Worm (Caenorhabditis elegans) whole organism, mixed stage, embryonic: ENCODE data around the gene E03H12.4.
"Not testable (repeated sequence)": the region's sequence is repeated elsewhere in the genome, so short reads cannot be mapped to it uniquely, and the experiment has no call there.

Source experiments
- blmp-1 ChIP-seq: fragments of 150-350 bp; optimal IDR thresholded peaks from 2 replicates; lab custom pipeline; 2014; ENCODE audit warnings: missing biosample characterization, missing genetic modification characterization
- ceh-39 ChIP-seq: fragments of 150-350 bp; optimal IDR thresholded peaks from 2 replicates; lab custom pipeline; 2014; ENCODE audit warnings: missing biosample characterization, missing genetic modification characterization
- ceh-43 ChIP-seq: fragments of 200-800 bp; sonication (Bioruptor generic); optimal IDR thresholded peaks from 2 replicates; lab custom pipeline; 2018; ENCODE audit warnings: mild to moderate bottlenecking, missing genetic modification characterization, moderate library complexity, missing compliant biosample characterization
- ces-1 ChIP-seq: fragments of 150-350 bp; optimal IDR thresholded peaks from 2 replicates; lab custom pipeline; 2014; ENCODE audit warnings: missing biosample characterization, missing genetic modification reagents, missing genetic modification characterization
- cnd-1 ChIP-seq: fragments of 200-800 bp; sonication (Bioruptor generic); optimal IDR thresholded peaks from 2 replicates; lab custom pipeline; 2018; ENCODE audit warnings: mild to moderate bottlenecking, missing genetic modification characterization, missing compliant biosample characterization
- drap-1 ChIP-seq: fragments of 200-800 bp; sonication (Bioruptor generic); optimal IDR thresholded peaks from 3 replicates; lab custom pipeline; 2018; ENCODE audit warnings: mild to moderate bottlenecking, missing genetic modification characterization, missing compliant biosample characterization
- elt-1 ChIP-seq: sonication (generic microtip); optimal IDR thresholded peaks from 2 replicates; lab custom pipeline; 2017; ENCODE audit warnings: missing genetic modification characterization, mild to moderate bottlenecking, missing compliant biosample characterization, antibody characterized with exemption, moderate library complexity, borderline replicate concordance; ENCODE audit not compliant: insufficient read depth
- elt-3 ChIP-seq: fragments of 150-350 bp; optimal IDR thresholded peaks from 2 replicates; lab custom pipeline; 2014; ENCODE audit warnings: missing biosample characterization, missing genetic modification characterization
- flh-1 ChIP-seq: fragments of 200-800 bp; sonication (Bioruptor generic); optimal IDR thresholded peaks from 2 replicates; lab custom pipeline; 2018; ENCODE audit warnings: mild to moderate bottlenecking, missing genetic modification characterization, moderate library complexity, missing compliant biosample characterization
- ham-2 ChIP-seq: fragments of 200-800 bp; sonication (Bioruptor generic); optimal IDR thresholded peaks from 2 replicates; lab custom pipeline; 2018; ENCODE audit warnings: mild to moderate bottlenecking, missing genetic modification characterization, missing compliant biosample characterization
- hlh-1 ChIP-seq: fragments of 150-350 bp; optimal IDR thresholded peaks from 2 replicates; lab custom pipeline; 2014; ENCODE audit warnings: missing biosample characterization, missing genetic modification reagents, missing genetic modification characterization
- lsy-2 ChIP-seq: fragments of 150-350 bp; optimal IDR thresholded peaks from 2 replicates; lab custom pipeline; 2014; ENCODE audit warnings: missing biosample characterization, missing genetic modification characterization
- mab-5 ChIP-seq: fragments of 150-350 bp; optimal IDR thresholded peaks from 2 replicates; lab custom pipeline; 2014; ENCODE audit warnings: missing biosample characterization, missing genetic modification characterization
- mep-1 ChIP-seq: fragments of 150-350 bp; optimal IDR thresholded peaks from 2 replicates; lab custom pipeline; 2017; ENCODE audit warnings: missing biosample characterization, missing genetic modification reagents, missing genetic modification characterization, inconsistent platforms
- mls-2 ChIP-seq: sonication (generic microtip); optimal IDR thresholded peaks from 2 replicates; lab custom pipeline; 2016; ENCODE audit warnings: mild to moderate bottlenecking, missing genetic modification characterization, moderate library complexity, missing compliant biosample characterization
- nhr-2 ChIP-seq: fragments of 150-350 bp; optimal IDR thresholded peaks from 2 replicates; lab custom pipeline; 2014; ENCODE audit warnings: missing biosample characterization, missing genetic modification characterization
- nhr-237 ChIP-seq: fragments of 150-350 bp; optimal IDR thresholded peaks from 2 replicates; lab custom pipeline; 2014; ENCODE audit warnings: missing biosample characterization, missing genetic modification characterization
- nhr-76 ChIP-seq: sonication (generic microtip); optimal IDR thresholded peaks from 2 replicates; lab custom pipeline; 2017; ENCODE audit warnings: missing biosample characterization, missing genetic modification characterization
- pha-4 ChIP-seq: fragments of 150-350 bp; optimal IDR thresholded peaks from 2 replicates; lab custom pipeline; 2018; ENCODE audit warnings: missing biosample characterization, missing genetic modification reagents, missing genetic modification characterization
- sem-2 ChIP-seq: fragments of 200-800 bp; sonication (Bioruptor generic); optimal IDR thresholded peaks from 2 replicates; lab custom pipeline; 2018; ENCODE audit warnings: mild to moderate bottlenecking, missing genetic modification characterization, missing compliant biosample characterization
- tbx-8 ChIP-seq: fragments of 200-800 bp; sonication (Bioruptor generic); optimal IDR thresholded peaks from 2 replicates; lab custom pipeline; 2018; ENCODE audit warnings: mild to moderate bottlenecking, missing genetic modification characterization, moderate library complexity, missing compliant biosample characterization
- unc-120 ChIP-seq: sonication (generic microtip); optimal IDR thresholded peaks from 2 replicates; lab custom pipeline; 2017; ENCODE audit warnings: missing genetic modification characterization, missing compliant biosample characterization; ENCODE audit not compliant: poor library complexity, severe bottlenecking
- unc-39 ChIP-seq: fragments of 150-350 bp; optimal IDR thresholded peaks from 2 replicates; lab custom pipeline; 2014; ENCODE audit warnings: missing biosample characterization, missing genetic modification characterization
- zip-8 ChIP-seq: fragments of 150-350 bp; optimal IDR thresholded peaks from 2 replicates; lab custom pipeline; 2014; ENCODE audit warnings: missing biosample characterization, missing genetic modification characterization
- ztf-11 ChIP-seq: fragments of 150-350 bp; optimal IDR thresholded peaks from 2 replicates; lab custom pipeline; 2014; ENCODE audit warnings: missing biosample characterization, missing genetic modification characterization

The E03H12.4 gene

ce11 chrIV:4996956-4997355, 14.6 kb downstream of the E03H12.4 start:
- TF ChIP-seq sem-2: no peak
- TF ChIP-seq mls-2: no peak
- TF ChIP-seq unc-120 (tag; lab: Kevin White, UChicago): no peak
- TF ChIP-seq, all 35 proteins: peak for 0

- TF ChIP-seq zip-8 (tag; lab: Kevin White, UChicago) (peak; percentile 30), drap-1 (no peak)
These were observed 20.1 kb downstream of the E03H12.4 start, which contains the start of gene pes-1 for ce11 chrIV:5002448-5002847. Gene pes-1 (plus strand): TSS chrIV:5002748.

DNA sequence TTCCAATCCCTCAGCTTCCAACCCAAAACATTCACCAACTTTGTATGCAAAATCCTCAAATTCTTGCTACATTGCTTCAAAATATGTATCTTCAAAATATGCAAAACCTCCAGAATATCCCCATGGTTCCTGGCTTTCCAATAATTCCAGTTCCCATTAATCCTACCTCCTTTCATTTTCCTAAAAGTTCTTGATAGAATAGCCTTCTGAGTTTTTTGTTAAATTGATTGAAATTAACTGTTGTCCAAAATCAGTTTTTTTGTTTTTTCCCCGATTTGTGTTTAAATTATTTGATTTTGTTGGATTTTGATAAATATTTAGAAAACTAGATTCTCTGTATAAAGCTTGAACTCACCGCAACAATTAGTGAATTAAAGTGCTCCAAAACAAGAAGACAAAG, 22.8 kb downstream of the E03H12.4 start:
- TF ChIP-seq mls-2 (no peak), blmp-1 (tag; lab: Kevin White, UChicago) (no peak), ceh-43 (GFP tag; lab: Kevin White, UChicago) (no peak), nhr-2 (no peak), hlh-1 (tag; lab: Kevin White, UChicago) (no peak)
- TF ChIP-seq, all 35 proteins: peak for 0

DNA sequence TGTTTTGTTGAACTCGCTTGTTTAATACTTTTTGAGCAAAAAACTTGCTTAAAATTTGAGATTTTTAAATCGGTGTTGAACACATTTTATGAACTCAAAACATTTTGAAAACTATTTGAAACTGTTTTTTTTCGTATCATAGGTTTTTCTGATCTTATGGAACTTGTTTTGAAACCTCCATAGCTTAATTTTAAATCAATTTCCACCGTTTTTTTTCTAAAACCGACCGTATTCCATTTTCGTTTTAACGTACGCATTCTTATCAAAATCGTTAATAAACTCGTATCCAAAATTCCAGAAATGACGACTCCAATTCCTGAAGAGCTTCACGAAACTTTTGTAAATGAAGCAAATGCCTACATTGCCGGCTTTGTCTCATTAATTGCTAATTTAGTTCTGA, 26.0 kb downstream of the E03H12.4 start, which contains the start of gene srm-2:
Gene srm-2 (plus strand): TSS at position 301 of the 400 bp plus-strand sequence.
- TF ChIP-seq elt-1 (tag; lab: Kevin White, UChicago): no peak
- no peak for TF ChIP-seq zip-8 (tag; lab: Kevin White, UChicago)

DNA sequence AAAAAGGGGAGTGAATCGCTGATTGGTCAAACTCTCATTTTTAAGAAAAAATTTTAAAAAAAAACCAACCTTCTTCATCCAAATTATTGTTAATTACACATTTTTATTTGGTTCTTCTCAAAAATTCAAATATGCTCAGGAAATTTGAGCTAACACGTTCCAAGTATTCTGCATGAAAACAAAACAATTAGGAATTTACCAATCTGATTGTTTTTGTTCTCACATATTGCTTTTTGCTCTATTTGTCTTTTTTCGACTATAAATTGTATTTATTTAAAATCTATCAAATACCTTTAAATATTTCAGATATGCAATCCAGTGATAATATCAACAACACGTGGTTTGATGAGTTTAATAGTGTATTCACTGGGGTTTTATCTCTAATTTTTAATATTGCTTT, 29.8 kb downstream of the E03H12.4 start, which contains the start of gene srm-1:
Gene srm-1 (plus strand): TSS at position 301 of the 400 bp plus-strand sequence.
- TF ChIP-seq mls-2: no peak
- no peak for TF ChIP-seq elt-3 (tag; lab: Kevin White, UChicago)
- TF ChIP-seq lsy-2 (tag; lab: Kevin White, UChicago): no peak
- TF ChIP-seq elt-1 (tag; lab: Kevin White, UChicago): no peak
- no peak for TF ChIP-seq blmp-1 (tag; lab: Kevin White, UChicago)
- TF ChIP-seq mab-5 (tag; lab: Kevin White, UChicago): no peak
- no peak for TF ChIP-seq ceh-39
- no peak for TF ChIP-seq unc-39 (tag; lab: Kevin White, UChicago)
- TF ChIP-seq ham-2: no peak
- TF ChIP-seq cnd-1: no peak
- TF ChIP-seq flh-1 (GFP tag; lab: Kevin White, UChicago): no peak
- TF ChIP-seq nhr-237 (tag; lab: Kevin White, UChicago): no peak
- TF ChIP-seq pha-4: no peak
- TF ChIP-seq tbx-8 (GFP tag; lab: Kevin White, UChicago): no peak
- TF ChIP-seq ceh-43 (GFP tag; lab: Kevin White, UChicago): no peak
- no peak for TF ChIP-seq nhr-76 (tag; lab: Kevin White, UChicago)
- no peak for TF ChIP-seq zip-8 (tag; lab: Kevin White, UChicago)
- TF ChIP-seq, all 35 proteins: peak for 0

DNA sequence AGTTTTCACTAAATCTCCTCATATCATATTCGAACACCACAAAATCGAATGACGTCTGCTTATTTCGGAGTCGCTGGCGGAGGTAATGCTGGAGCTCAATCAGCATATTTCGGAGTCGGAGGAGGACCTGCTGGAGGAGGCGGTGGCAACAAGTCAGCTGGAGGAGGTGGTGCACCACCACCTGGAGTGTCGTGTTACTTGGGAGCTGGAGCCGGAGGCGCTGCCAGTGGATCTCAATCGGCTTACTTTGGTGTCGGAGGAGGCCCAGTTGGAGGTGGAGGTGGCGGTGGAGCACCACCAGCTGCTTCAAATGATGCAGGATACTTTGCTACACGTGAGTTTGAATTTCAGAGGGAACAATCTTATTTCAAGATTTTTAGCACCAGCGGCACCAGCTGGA, 34.1 kb downstream of the E03H12.4 start, which contains the start of gene ssq-4:
Gene ssq-4 (plus strand): TSS at position 19 of the 400 bp plus-strand sequence.
- not testable (repeated sequence) for TF ChIP-seq ztf-11; elt-1 (tag; lab: Kevin White, UChicago); ceh-39

DNA sequence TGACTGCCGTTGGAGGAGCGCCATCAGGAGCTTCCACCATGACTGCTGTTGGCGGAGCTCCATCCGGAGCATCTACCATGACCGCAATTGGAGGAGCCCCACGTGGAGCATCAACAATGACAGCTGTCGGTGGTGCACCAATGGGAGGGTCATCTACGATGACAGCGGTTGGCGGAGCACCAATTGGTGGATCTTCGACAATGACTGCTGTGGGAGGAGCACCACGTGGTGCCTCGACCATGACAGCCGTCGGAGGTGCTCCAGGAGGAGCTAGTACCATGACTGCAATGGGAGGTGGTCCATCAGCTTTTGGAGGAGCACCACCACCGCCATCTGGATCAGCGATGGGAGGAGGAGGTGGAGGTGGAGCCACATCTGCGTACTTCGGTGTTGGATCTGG, 34.7 kb downstream of the E03H12.4 start, which contains the start of gene T28H11.7:
Gene T28H11.7 (minus strand): TSS at position 101 of the 400 bp plus-strand sequence.
- not testable (repeated sequence) for TF ChIP-seq elt-3 (tag; lab: Kevin White, UChicago); ces-1; ceh-39

DNA sequence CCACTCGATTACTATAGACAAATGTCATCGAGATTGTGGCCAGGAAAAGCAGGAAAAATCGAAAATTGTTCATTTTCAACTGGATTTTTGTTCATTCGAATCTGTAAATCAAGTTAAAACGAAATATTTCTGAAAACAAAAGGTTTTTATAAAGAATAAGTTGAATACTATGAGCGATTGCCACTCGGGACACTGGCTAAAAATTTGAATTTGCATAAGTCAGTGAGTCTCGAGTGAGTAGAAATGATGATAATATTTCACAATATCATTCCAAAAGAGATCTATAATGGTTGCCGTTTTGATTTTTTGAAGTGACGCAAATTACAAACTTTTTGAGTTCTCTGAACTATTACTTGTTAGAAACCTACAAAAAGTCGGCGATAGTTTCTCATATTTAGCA, 38.1 kb downstream of the E03H12.4 start, which contains the start of gene T28H11.8:
Gene T28H11.8 (minus strand): TSS at position 101 of the 400 bp plus-strand sequence.
- TF ChIP-seq ceh-43 (GFP tag; lab: Kevin White, UChicago) (no peak), mep-1 (tag; lab: Kevin White, UChicago) (no peak), elt-1 (tag; lab: Kevin White, UChicago) (no peak)
